Worm (Caenorhabditis elegans): ENCODE results near the gene pmk-2.

pmk-2 gene

ce11 chrIV:8154966-8155365, 11.7 kb downstream of the pmk-2 start:
- no peak for TF ChIP-seq lim-6 (tag; optimal IDR thresholded peaks at IDR 0.05)
- TF ChIP-seq fkh-6 (tag; optimal IDR thresholded peaks at IDR 0.05): no peak
- TF ChIP-seq hlh-6 (tag; optimal IDR thresholded peaks at IDR 0.05): no peak
- TF ChIP-seq ahr-1 (tag; optimal IDR thresholded peaks at IDR 0.05): no peak
- TF ChIP-seq pqm-1 (tag; optimal IDR thresholded peaks at IDR 0.05): no peak
- no peak for TF ChIP-seq pros-1 (tag; optimal IDR thresholded peaks at IDR 0.05)
- no peak for TF ChIP-seq ceh-2 (tag; optimal IDR thresholded peaks at IDR 0.05)
- TF ChIP-seq K09A11.1 (tag; optimal IDR thresholded peaks at IDR 0.05; ENCODE audit: insufficient read depth): no peak

ce11 chrIV:8157161-8157560, 13.9 kb downstream of the pmk-2 start, which contains the start of gene B0218.5:
B0218.5 (minus strand) TSS chrIV:8157261.
- TF ChIP-seq unc-42 (tag; optimal IDR thresholded peaks at IDR 0.05): no peak
- TF ChIP-seq syd-9 (tag; optimal IDR thresholded peaks at IDR 0.05): no peak
- TF ChIP-seq K02D7.2 (tag; optimal IDR thresholded peaks at IDR 0.05): no peak
- TF ChIP-seq mec-3 (tag; optimal IDR thresholded peaks at IDR 0.05; ENCODE audit: borderline replicate concordance): no peak

ce11 chrIV:8159087-8159486, 15.8 kb downstream of the pmk-2 start, which contains the start of gene faah-1:
faah-1 (plus strand) TSS chrIV:8159387.
- no peak for TF ChIP-seq dve-1 (tag; optimal IDR thresholded peaks at IDR 0.05)
- TF ChIP-seq hlh-8 (tag; optimal IDR thresholded peaks at IDR 0.05): no peak
- TF ChIP-seq ceh-2 (tag; optimal IDR thresholded peaks at IDR 0.05): no peak
- TF ChIP-seq ceh-9 (tag; optimal IDR thresholded peaks at IDR 0.05): no peak
- no peak for TF ChIP-seq ama-1 (optimal IDR thresholded peaks at IDR 0.05)
- TF ChIP-seq sox-2 (GFP tag; IDR thresholded peaks at IDR 0.05): no peak
- TF ChIP-seq ceh-34 (tag; optimal IDR thresholded peaks at IDR 0.05): no peak
- TF ChIP-seq zip-5 (tag; optimal IDR thresholded peaks at IDR 0.05): no peak
- no peak for TF ChIP-seq che-1 (tag; optimal IDR thresholded peaks at IDR 0.05)
- no peak for TF ChIP-seq elt-4 (tag; optimal IDR thresholded peaks at IDR 0.05)
- TF ChIP-seq unc-55 (GFP tag; optimal IDR thresholded peaks at IDR 0.05): no peak
- no peak for TF ChIP-seq C38D4.7 (GFP tag; optimal IDR thresholded peaks at IDR 0.05)
- TF ChIP-seq pag-3 (tag; optimal IDR thresholded peaks at IDR 0.05; ENCODE audit: borderline replicate concordance): no peak
- no peak for TF ChIP-seq ceh-45 (GFP tag; IDR thresholded peaks at IDR 0.05)
- TF ChIP-seq dmd-4 (tag; optimal IDR thresholded peaks at IDR 0.05; ENCODE audit: borderline replicate concordance): no peak
- TF ChIP-seq pax-1 (tag; optimal IDR thresholded peaks at IDR 0.05): no peak

ce11 chrIV:8159995-8160394, 16.7 kb downstream of the pmk-2 start:
- TF ChIP-seq tbx-7 (tag; optimal IDR thresholded peaks at IDR 0.05): no peak
- TF ChIP-seq ttx-3 (tag; optimal IDR thresholded peaks at IDR 0.05): no peak
- TF ChIP-seq madf-2 (tag; optimal IDR thresholded peaks at IDR 0.05): no peak
- no peak for TF ChIP-seq K09A11.1 (tag; optimal IDR thresholded peaks at IDR 0.05; ENCODE audit: insufficient read depth)
- no peak for TF ChIP-seq pros-1 (tag; optimal IDR thresholded peaks at IDR 0.05)
- TF ChIP-seq odd-2 (tag; optimal IDR thresholded peaks at IDR 0.05): no peak
- no peak for TF ChIP-seq ceh-6 (GFP tag; optimal IDR thresholded peaks at IDR 0.05)
- no peak for TF ChIP-seq pax-1 (tag; optimal IDR thresholded peaks at IDR 0.05)
- TF ChIP-seq rnt-1 (tag; optimal IDR thresholded peaks at IDR 0.05): no peak
- TF ChIP-seq che-1 (tag; optimal IDR thresholded peaks at IDR 0.05): no peak
- TF ChIP-seq mec-3 (tag; optimal IDR thresholded peaks at IDR 0.05; ENCODE audit: borderline replicate concordance): no peak
- no peak for TF ChIP-seq ets-4 (tag; optimal IDR thresholded peaks at IDR 0.05)
- TF ChIP-seq ceh-31 (tag; optimal IDR thresholded peaks at IDR 0.05): no peak
- no peak for TF ChIP-seq dve-1 (tag; optimal IDR thresholded peaks at IDR 0.05)

- TF ChIP-seq lim-6 (tag; optimal IDR thresholded peaks at IDR 0.05): no peak
- no peak for TF ChIP-seq unc-86 (tag; optimal IDR thresholded peaks at IDR 0.05)
- no peak for TF ChIP-seq zip-5 (tag; optimal IDR thresholded peaks at IDR 0.05)
- TF ChIP-seq ceh-45 (GFP tag; IDR thresholded peaks at IDR 0.05): no peak
- TF ChIP-seq pag-3 (tag; optimal IDR thresholded peaks at IDR 0.05; ENCODE audit: borderline replicate concordance): no peak
- TF ChIP-seq ceh-22 (tag; optimal IDR thresholded peaks at IDR 0.05): no peak
- no peak for TF ChIP-seq fax-1 (tag; optimal IDR thresholded peaks at IDR 0.05)
- TF ChIP-seq hlh-30 (tag; optimal IDR thresholded peaks at IDR 0.05; ENCODE audit: insufficient read depth): no peak
- TF ChIP-seq nhr-11 (tag; optimal IDR thresholded peaks at IDR 0.05): no peak
- no peak for TF ChIP-seq ahr-1 (tag; optimal IDR thresholded peaks at IDR 0.05)
These were observed 18.5 kb downstream of the pmk-2 start for ce11 chrIV:8161774-8162173.
